Worm (Caenorhabditis elegans) whole organism, late embryonic: ENCODE data around the gene F19C7.3.

ENCODE experiments used
- F13H6.1 ChIP-seq: sonication (generic microtip); optimal IDR thresholded peaks from 2 replicates; lab custom pipeline; 2016; ENCODE audit warnings: missing genetic modification characterization, missing compliant biosample characterization
- Y22D7AL.16 ChIP-seq: sonication (generic microtip); optimal IDR thresholded peaks from 2 replicates; lab custom pipeline; 2016; ENCODE audit warnings: missing genetic modification characterization, missing compliant biosample characterization
- ceh-24 ChIP-seq: sonication (generic microtip); optimal IDR thresholded peaks from 2 replicates; lab custom pipeline; 2016; ENCODE audit warnings: mild to moderate bottlenecking, missing genetic modification characterization, missing compliant biosample characterization
- ceh-34 ChIP-seq: sonication (generic microtip); optimal IDR thresholded peaks from 2 replicates; lab custom pipeline; 2016; ENCODE audit warnings: mild to moderate bottlenecking, missing genetic modification characterization, missing compliant biosample characterization
- ceh-9 ChIP-seq: sonication (generic microtip); optimal IDR thresholded peaks from 2 replicates; lab custom pipeline; 2016; ENCODE audit warnings: mild to moderate bottlenecking, missing genetic modification characterization, inconsistent platforms, missing compliant biosample characterization
- dve-1 ChIP-seq: sonication (generic microtip); optimal IDR thresholded peaks from 2 replicates; lab custom pipeline; 2017; ENCODE audit warnings: antibody characterized with exemption, mild to moderate bottlenecking, missing genetic modification characterization, missing compliant biosample characterization
- lin-11 ChIP-seq: fragments of 200-800 bp; sonication (Bioruptor generic); optimal IDR thresholded peaks from 2 replicates; lab custom pipeline; 2018; ENCODE audit warnings: mild to moderate bottlenecking, missing genetic modification characterization, missing compliant biosample characterization
- nfya-1 ChIP-seq: sonication (generic microtip); optimal IDR thresholded peaks from 2 replicates; lab custom pipeline; 2017; ENCODE audit warnings: missing genetic modification characterization, mild to moderate bottlenecking, missing compliant biosample characterization, antibody characterized with exemption, moderate library complexity

DNA sequence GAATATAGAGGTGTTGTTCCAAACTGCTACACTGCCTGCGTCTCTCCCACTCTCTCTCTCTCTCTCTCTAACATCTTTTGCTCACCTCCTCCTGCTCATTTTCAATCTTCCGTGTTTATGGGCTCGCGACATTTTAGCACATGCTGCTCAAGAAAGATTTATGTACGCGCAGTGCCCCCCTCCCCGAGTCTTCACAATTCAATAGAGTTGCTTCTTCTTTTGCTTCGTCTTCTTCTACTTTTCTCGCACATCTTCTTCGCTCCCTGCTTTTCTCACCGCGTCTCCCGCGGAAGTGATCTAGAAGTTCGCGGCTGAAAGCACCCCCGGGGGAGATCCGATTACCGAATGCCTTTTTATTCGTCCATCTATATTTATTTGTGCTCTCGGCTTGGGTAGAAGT is 26.3 kb upstream of the F19C7.3 start:
- TF ChIP-seq dve-1 (tag; lab: Kevin White, UChicago): no peak
- TF ChIP-seq lin-11 (tag; lab: Kevin White, UChicago): no peak
- TF ChIP-seq Y22D7AL.16: no peak
- peak; percentile 20 for TF ChIP-seq ceh-34 (tag; lab: Kevin White, UChicago)
- TF ChIP-seq F13H6.1: no peak
- no peak for TF ChIP-seq ceh-9 (tag; lab: Kevin White, UChicago)
- no peak for TF ChIP-seq ceh-24 (tag; lab: Kevin White, UChicago)
- TF ChIP-seq nfya-1 (tag; lab: Kevin White, UChicago): no peak
